Worm (Caenorhabditis elegans) whole organism, L4/young adult: ENCODE measurements around the gene epg-3.

Source experiments
- W03F9.2 ChIP-seq: fragments of 150-350 bp; optimal IDR thresholded peaks from 2 replicates; lab custom pipeline; 2014; ENCODE audit warnings: missing biosample characterization, missing genetic modification characterization
- him-1 ChIP-seq: sonication (generic microtip); optimal IDR thresholded peaks from 2 replicates; lab custom pipeline; 2016; ENCODE audit warnings: missing genotype, missing genetic modification reagents, missing genetic modification characterization, missing compliant biosample characterization

DNA sequence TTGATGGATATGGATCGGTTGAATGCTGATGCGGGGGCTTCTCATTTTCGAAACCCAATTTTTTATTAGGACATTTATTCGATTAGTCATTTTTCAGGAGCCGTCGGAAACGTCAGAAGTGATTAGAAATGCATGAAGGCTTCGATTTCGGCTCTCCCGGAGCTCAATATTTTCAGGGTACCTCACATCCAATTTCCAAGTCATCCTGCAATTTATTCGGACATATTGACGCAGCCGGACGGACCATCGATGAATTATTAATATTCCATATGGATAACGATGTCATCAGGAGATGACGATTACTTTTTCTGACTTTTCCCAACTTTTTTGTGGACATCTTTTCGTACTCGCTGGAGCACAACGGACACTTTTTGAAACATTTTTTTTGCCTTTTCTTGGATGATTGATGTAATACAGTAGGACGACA is 27.9 kb upstream of the epg-3 start:
- TF ChIP-seq him-1 (tag; lab: Kevin White, UChicago) (no peak), W03F9.2 (tag; lab: Kevin White, UChicago) (no peak)
